Worm (Caenorhabditis elegans): ENCODE results near the gene pepm-1.

- TF ChIP-seq dve-1 (tag; optimal IDR thresholded peaks at IDR 0.05) = no peak
- no peak for TF ChIP-seq nfya-1 (tag; optimal IDR thresholded peaks at IDR 0.05)
- TF ChIP-seq hlh-8 (tag; optimal IDR thresholded peaks at IDR 0.05) = no peak
- no peak for TF ChIP-seq ceh-24 (tag; optimal IDR thresholded peaks at IDR 0.05)
- no peak for TF ChIP-seq unc-55 (GFP tag; optimal IDR thresholded peaks at IDR 0.05)
- no peak for TF ChIP-seq ceh-9 (tag; optimal IDR thresholded peaks at IDR 0.05)
- no peak for TF ChIP-seq tbx-2 (tag; optimal IDR thresholded peaks at IDR 0.05)
- no peak for TF ChIP-seq ama-1 (optimal IDR thresholded peaks at IDR 0.05)
These were observed 21.6 kb downstream of the pepm-1 start for ce11 chrV:14350498-14350897.

Data from whole organism, late embryonic.